Worm (Caenorhabditis elegans): ENCODE data around the gene nas-18.
A peak's percentile ranks its signal among the peaks of the same experiment; 100 is the strongest.

nas-18 gene

ce11 chrV:11407251-11407650 is 11.0 kb downstream of the nas-18 start, which contains the start of gene K03B8.6:
TSS of gene K03B8.6 (plus strand) at chrV:11407584.
- TF ChIP-seq nhr-76 (tag; optimal IDR thresholded peaks at IDR 0.05), result no peak
- no peak for TF ChIP-seq lin-39 (tag; optimal IDR thresholded peaks at IDR 0.05)
- TF ChIP-seq unc-30 (tag; optimal IDR thresholded peaks at IDR 0.05), result no peak
- TF ChIP-seq snpc-4 (tag; optimal IDR thresholded peaks at IDR 0.05), result no peak
- no peak for TF ChIP-seq pag-3 (tag; optimal IDR thresholded peaks at IDR 0.05; ENCODE audit: borderline replicate concordance, insufficient read depth)
- no peak for TF ChIP-seq ztf-11 (tag; optimal IDR thresholded peaks at IDR 0.05)
- no peak for TF ChIP-seq F16B12.6 (tag; optimal IDR thresholded peaks at IDR 0.05)
- TF ChIP-seq dsc-1 (tag; optimal IDR thresholded peaks at IDR 0.05), result no peak

- TF ChIP-seq egl-27 (tag; optimal IDR thresholded peaks at IDR 0.05) (no peak), elt-2 (tag; optimal IDR thresholded peaks at IDR 0.05) (no peak), ceh-88 (GFP tag; IDR thresholded peaks at IDR 0.05) (no peak), skn-1 (tag; optimal IDR thresholded peaks at IDR 0.05) (no peak), C16A3.4 (tag; optimal IDR thresholded peaks at IDR 0.05) (no peak), snu-23 (GFP tag; optimal IDR thresholded peaks at IDR 0.05) (no peak), unc-98 (GFP tag; IDR thresholded peaks at IDR 0.05) (no peak), fkh-8 (tag; optimal IDR thresholded peaks at IDR 0.05) (no peak), F16B12.6 (tag; optimal IDR thresholded peaks at IDR 0.05) (no peak), blmp-1 (tag; optimal IDR thresholded peaks at IDR 0.05) (no peak), Y116A8C.19 (tag; optimal IDR thresholded peaks at IDR 0.05; ENCODE audit: borderline replicate concordance) (no peak), lin-35 (GFP tag; optimal IDR thresholded peaks at IDR 0.05) (no peak), mep-1 (tag; optimal IDR thresholded peaks at IDR 0.05) (no peak), aha-1 (tag; optimal IDR thresholded peaks at IDR 0.05) (no peak), efl-3 (GFP tag; optimal IDR thresholded peaks at IDR 0.05) (no peak), lin-39 (tag; optimal IDR thresholded peaks at IDR 0.05) (no peak), lin-13 (GFP tag; optimal IDR thresholded peaks at IDR 0.05) (no peak), nhr-11 (tag; optimal IDR thresholded peaks at IDR 0.05) (no peak), unc-30 (tag; optimal IDR thresholded peaks at IDR 0.05) (no peak), sox-4 (tag; optimal IDR thresholded peaks at IDR 0.05) (no peak)
These were observed 14.8 kb downstream of the nas-18 start, which contains the start of the genes K03B8.8 and grl-3 for ce11 chrV:11410902-11411561. TSS of gene K03B8.8 (minus strand) at chrV:11411002. TSS of gene grl-3 (plus strand) at chrV:11411511.

DNA sequence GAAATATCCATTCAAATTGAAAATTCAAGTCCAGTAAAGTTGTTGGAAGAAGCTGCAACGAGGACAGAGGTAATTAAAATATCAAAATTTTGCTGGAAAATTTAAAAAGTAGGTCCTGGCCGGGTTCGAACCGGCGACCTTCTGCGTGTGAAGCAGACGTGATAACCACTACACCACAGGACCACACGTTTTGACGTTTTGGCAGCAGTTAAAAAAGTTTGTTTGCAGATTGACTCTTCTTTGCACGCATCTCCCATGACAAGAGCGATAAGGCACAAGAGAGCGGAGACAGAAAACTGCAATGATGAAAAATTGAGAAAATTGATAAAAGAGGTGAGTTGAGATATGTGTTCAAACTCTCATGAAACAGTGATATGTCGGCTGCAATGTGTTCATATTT is 15.9 kb downstream of the nas-18 start:
- no peak for TF ChIP-seq mef-2 (tag; optimal IDR thresholded peaks at IDR 0.05)
- peak; percentile 71 for TF ChIP-seq rnt-1 (tag; optimal IDR thresholded peaks at IDR 0.05)
- peak; percentile 9 for TF ChIP-seq sup-37 (GFP tag; optimal IDR thresholded peaks at IDR 0.05)
- peak; percentile 73 for TF ChIP-seq nhr-19 (GFP tag; conservative IDR thresholded peaks at IDR 0.05)
- peak; percentile 71 for TF ChIP-seq nhr-71 (tag; optimal IDR thresholded peaks at IDR 0.05)
- TF ChIP-seq egl-27 (tag; optimal IDR thresholded peaks at IDR 0.05), result no peak
- TF ChIP-seq Y116A8C.19 (tag; optimal IDR thresholded peaks at IDR 0.05; ENCODE audit: borderline replicate concordance), result no peak
- no peak for TF ChIP-seq lin-15B (tag; optimal IDR thresholded peaks at IDR 0.05)
- no peak for TF ChIP-seq mab-9 (GFP tag; IDR thresholded peaks at IDR 0.05)
- no peak for TF ChIP-seq isw-1 (GFP tag; IDR thresholded peaks at IDR 0.05)
- TF ChIP-seq lir-3 (tag; optimal IDR thresholded peaks at IDR 0.05; ENCODE audit: poor library complexity), result no peak
- peak in 2 of 6 experiments; percentile 19 to 23 for TF ChIP-seq elt-3 (tag; optimal IDR thresholded peaks at IDR 0.05)
- TF ChIP-seq unc-62 (GFP tag; optimal IDR thresholded peaks at IDR 0.05), result no peak
- TF ChIP-seq nhr-237 (tag; optimal IDR thresholded peaks at IDR 0.05), result no peak
- TF ChIP-seq irx-1 (tag; optimal IDR thresholded peaks at IDR 0.05), result no peak
- peak; percentile 42 for TF ChIP-seq swsn-7 (tag; optimal IDR thresholded peaks at IDR 0.05)
- peak; percentile 43 for TF ChIP-seq unc-98 (GFP tag; IDR thresholded peaks at IDR 0.05)
- TF ChIP-seq snpc-4 (tag; optimal IDR thresholded peaks at IDR 0.05), result peak; percentile 32
- no peak for TF ChIP-seq zag-1 (tag; optimal IDR thresholded peaks at IDR 0.05)
- TF ChIP-seq F16B12.6 (tag; optimal IDR thresholded peaks at IDR 0.05), result no peak
- TF ChIP-seq jun-1 (tag; optimal IDR thresholded peaks at IDR 0.05), result no peak
- TF ChIP-seq ama-1 (optimal IDR thresholded peaks at IDR 0.05), result no peak
- TF ChIP-seq zip-4 (GFP tag; optimal IDR thresholded peaks at IDR 0.05), result no peak
- TF ChIP-seq nhr-11 (tag; optimal IDR thresholded peaks at IDR 0.05), result no peak
- TF ChIP-seq grh-1 (GFP tag; IDR thresholded peaks at IDR 0.05), result no peak
- peak; percentile 41 for TF ChIP-seq unc-130 (tag; optimal IDR thresholded peaks at IDR 0.05)
- no peak for TF ChIP-seq unc-30 (tag; optimal IDR thresholded peaks at IDR 0.05)
- peak; percentile 33 for TF ChIP-seq skn-1 (tag; optimal IDR thresholded peaks at IDR 0.05)
- no peak for TF ChIP-seq nhr-12 (tag; optimal IDR thresholded peaks at IDR 0.05)
- TF ChIP-seq nhr-20 (tag; optimal IDR thresholded peaks at IDR 0.05), result peak; percentile 72
- no peak for TF ChIP-seq nhr-84 (tag; optimal IDR thresholded peaks at IDR 0.05)
- TF ChIP-seq snu-23 (GFP tag; optimal IDR thresholded peaks at IDR 0.05), result peak; percentile 74
